Fruit fly (Drosophila melanogaster) whole organism, embryonic: ENCODE data around the gene CG13032.

Source experiments
- Adf1 ChIP-seq: fragments of 200-800 bp; sonication (Bioruptor generic); IDR thresholded peaks from 2 replicates; pipeline ENCODE4 v1.3.6; 2022; ENCODE audit warnings: missing biosample characterization, missing genetic modification characterization
- BEAF-32 ChIP-seq: fragments of 200-800 bp; sonication (Bioruptor generic); optimal IDR thresholded peaks from 3 replicates; lab custom pipeline; 2017; ENCODE audit warnings: missing biosample characterization, missing genetic modification characterization, mild to moderate bottlenecking, moderate library complexity, missing genetic modification reagents
- Bgb ChIP-seq: fragments of 200-800 bp; sonication (Bioruptor generic); IDR thresholded peaks from 2 replicates; pipeline ENCODE4 v1.3.6; 2022; ENCODE audit warnings: missing biosample characterization, missing genetic modification characterization; ENCODE audit not compliant: partially characterized antibody
- CG11093 ChIP-seq: fragments of 200-800 bp; sonication (Bioruptor generic); IDR thresholded peaks from 3 replicates; pipeline ENCODE4 v1.3.6; 2022; ENCODE audit warnings: missing biosample characterization, missing genetic modification characterization
- CG11560 ChIP-seq: fragments of 200-800 bp; sonication (Bioruptor generic); IDR thresholded peaks from 3 replicates; pipeline ENCODE4 v1.3.6; 2022; ENCODE audit warnings: missing biosample characterization, missing genetic modification characterization
- CG11696 ChIP-seq: fragments of 200-800 bp; sonication (Bioruptor generic); IDR thresholded peaks from 2 replicates; pipeline ENCODE4 v1.3.6; 2022; ENCODE audit warnings: missing biosample characterization, missing genetic modification characterization
- CG13287 ChIP-seq: fragments of 200-800 bp; sonication (Bioruptor generic); IDR thresholded peaks from 2 replicates; pipeline ENCODE4 v1.3.6; 2022; ENCODE audit warnings: missing biosample characterization, missing genetic modification characterization; ENCODE audit not compliant: partially characterized antibody
- CG14014 ChIP-seq: fragments of 200-800 bp; sonication (Bioruptor generic); IDR thresholded peaks from 2 replicates; pipeline ENCODE4 v1.3.6; 2022; ENCODE audit warnings: missing biosample characterization, missing genetic modification characterization
- CG14710 ChIP-seq: fragments of 200-800 bp; sonication (Bioruptor generic); optimal IDR thresholded peaks from 3 replicates; lab custom pipeline; 2019; ENCODE audit warnings: missing biosample characterization, mild to moderate bottlenecking, missing genetic modification characterization, moderate library complexity
- CG14860 ChIP-seq: fragments of 200-800 bp; sonication (Bioruptor generic); IDR thresholded peaks from 3 replicates; pipeline ENCODE4 v1.3.6; 2022; ENCODE audit warnings: missing biosample characterization, missing genetic modification characterization; ENCODE audit not compliant: partially characterized antibody
- CG15011 ChIP-seq: fragments of 200-800 bp; sonication (Bioruptor generic); optimal IDR thresholded peaks from 3 replicates; lab custom pipeline; 2018; ENCODE audit warnings: missing biosample characterization, mild to moderate bottlenecking, missing genetic modification characterization
- CG15479 ChIP-seq: fragments of 200-800 bp; sonication (Bioruptor generic); optimal IDR thresholded peaks from 3 replicates; lab custom pipeline; 2019; ENCODE audit warnings: missing biosample characterization, mild to moderate bottlenecking, missing genetic modification characterization, moderate library complexity
- CG17829 ChIP-seq: fragments of 200-800 bp; optimal IDR thresholded peaks from 2 replicates; lab custom pipeline; 2019; ENCODE audit warnings: missing biosample characterization, mild to moderate bottlenecking, missing genetic modification characterization, moderate library complexity
- CG2116 ChIP-seq: fragments of 200-800 bp; sonication (Bioruptor generic); optimal IDR thresholded peaks from 3 replicates; lab custom pipeline; 2018; ENCODE audit warnings: missing biosample characterization, mild to moderate bottlenecking, missing genetic modification characterization
- CG31441 ChIP-seq: fragments of 200-800 bp; sonication (Bioruptor generic); IDR thresholded peaks from 2 replicates; pipeline ENCODE4 v1.3.6; 2022; ENCODE audit warnings: missing biosample characterization, missing genetic modification characterization
- CG34224 ChIP-seq: fragments of 200-800 bp; sonication (Bioruptor generic); IDR thresholded peaks from 3 replicates; pipeline ENCODE4 v1.3.6; 2022; ENCODE audit warnings: missing biosample characterization, missing genetic modification characterization; ENCODE audit not compliant: partially characterized antibody
- CG6254 ChIP-seq: fragments of 200-800 bp; sonication (Bioruptor generic); optimal IDR thresholded peaks from 3 replicates; lab custom pipeline; 2017; ENCODE audit warnings: mild to moderate bottlenecking, missing biosample characterization, missing genetic modification reagents, missing genetic modification characterization
- CG6654 ChIP-seq: fragments of 200-800 bp; sonication (Bioruptor generic); optimal IDR thresholded peaks from 2 replicates; lab custom pipeline; 2017; ENCODE audit warnings: missing biosample characterization, mild to moderate bottlenecking, missing genetic modification characterization
- CG6683 ChIP-seq: fragments of 200-800 bp; sonication (Bioruptor generic); optimal IDR thresholded peaks from 2 replicates; lab custom pipeline; 2017; ENCODE audit warnings: missing biosample characterization, mild to moderate bottlenecking, missing genetic modification characterization, missing genetic modification reagents
- CG6791 ChIP-seq: fragments of 200-800 bp; sonication (Bioruptor generic); IDR thresholded peaks from 3 replicates; pipeline ENCODE4 v1.3.6; 2022; ENCODE audit warnings: missing biosample characterization, missing genetic modification characterization; ENCODE audit not compliant: partially characterized antibody
- CG6854 ChIP-seq: fragments of 200-800 bp; sonication (Bioruptor generic); optimal IDR thresholded peaks from 3 replicates; lab custom pipeline; 2017; ENCODE audit warnings: missing biosample characterization, mild to moderate bottlenecking, missing genetic modification characterization
- CG7987 ChIP-seq: fragments of 200-800 bp; sonication (Bioruptor generic); optimal IDR thresholded peaks from 2 replicates; lab custom pipeline; 2018; ENCODE audit warnings: missing biosample characterization, mild to moderate bottlenecking, missing genetic modification characterization, moderate library complexity
- CG8290 ChIP-seq, 3 experiments: fragments of 200-800 bp; sonication (Bioruptor generic); optimal IDR thresholded peaks; 2 replicates each; lab custom pipeline; 2016 to 2019; ENCODE audit warnings: missing biosample characterization in 3 of 3, missing genetic modification characterization in 3 of 3, mild to moderate bottlenecking in 2 of 3, moderate library complexity in 1 of 3
- Camta ChIP-seq: fragments of 200-800 bp; sonication (Bioruptor generic); optimal IDR thresholded peaks from 2 replicates; lab custom pipeline; 2016; ENCODE audit warnings: missing biosample characterization, missing genetic modification characterization
- Doc3 ChIP-seq: fragments of 200-800 bp; sonication (Bioruptor generic); IDR thresholded peaks from 3 replicates; pipeline ENCODE4 v1.3.6; 2022; ENCODE audit warnings: missing biosample characterization, missing genetic modification characterization; ENCODE audit not compliant: partially characterized antibody
- E2f2 ChIP-seq: fragments of 200-800 bp; sonication (Bioruptor generic); IDR thresholded peaks from 2 replicates; pipeline ENCODE4 v1.3.6; 2022; ENCODE audit warnings: missing biosample characterization, missing genetic modification characterization
- HLH4C ChIP-seq: fragments of 200-800 bp; sonication (Bioruptor generic); IDR thresholded peaks from 3 replicates; pipeline ENCODE4 v1.3.6; 2022; ENCODE audit warnings: missing biosample characterization, missing genetic modification characterization; ENCODE audit not compliant: partially characterized antibody
- MESR4 ChIP-seq: fragments of 200-800 bp; sonication (Bioruptor generic); optimal IDR thresholded peaks from 2 replicates; lab custom pipeline; 2018; ENCODE audit warnings: missing biosample characterization, mild to moderate bottlenecking, missing genetic modification characterization, moderate library complexity
- Myb ChIP-seq: fragments of 200-800 bp; sonication (Bioruptor generic); optimal IDR thresholded peaks from 2 replicates; lab custom pipeline; 2016; ENCODE audit warnings: missing biosample characterization, missing genetic modification characterization
- NK7.1 ChIP-seq: fragments of 200-800 bp; sonication (Bioruptor generic); optimal IDR thresholded peaks from 3 replicates; lab custom pipeline; 2016; ENCODE audit warnings: missing biosample characterization, missing genetic modification characterization
- Nf-YC ChIP-seq: fragments of 200-800 bp; optimal IDR thresholded peaks from 3 replicates; lab custom pipeline; 2019; ENCODE audit warnings: missing biosample characterization, mild to moderate bottlenecking, missing genetic modification characterization, moderate library complexity
- Ptx1 ChIP-seq: fragments of 200-800 bp; sonication (Bioruptor generic); IDR thresholded peaks from 2 replicates; pipeline ENCODE4 v1.3.6; 2022; ENCODE audit warnings: missing biosample characterization, missing genetic modification characterization
- Side ChIP-seq: fragments of 200-800 bp; sonication (Bioruptor generic); optimal IDR thresholded peaks from 2 replicates; lab custom pipeline; 2016; ENCODE audit warnings: missing biosample characterization, missing genetic modification characterization
- Sry-δ ChIP-seq: fragments of 200-800 bp; sonication (Bioruptor generic); optimal IDR thresholded peaks from 2 replicates; lab custom pipeline; 2016; ENCODE audit warnings: missing biosample characterization, missing genetic modification characterization
- cg ChIP-seq: fragments of 200-800 bp; sonication (Bioruptor generic); optimal IDR thresholded peaks from 3 replicates; lab custom pipeline; 2019; ENCODE audit warnings: missing biosample characterization, mild to moderate bottlenecking, missing genetic modification characterization, moderate library complexity
- crp ChIP-seq, 2 experiments: fragments of 200-800 bp; sonication (Bioruptor generic); optimal IDR thresholded peaks; 2 replicates in 1 of 2; 3 replicates in 1 of 2; lab custom pipeline; 2017; ENCODE audit warnings: missing biosample characterization in 2 of 2, missing genetic modification characterization in 2 of 2, mild to moderate bottlenecking in 1 of 2, moderate library complexity in 1 of 2
- danr ChIP-seq: fragments of 200-800 bp; sonication (Bioruptor generic); IDR thresholded peaks from 2 replicates; pipeline ENCODE4 v1.3.6; 2022; ENCODE audit warnings: missing biosample characterization, missing genetic modification characterization
- hbn ChIP-seq: fragments of 200-800 bp; sonication (Bioruptor generic); IDR thresholded peaks from 2 replicates; pipeline ENCODE4 v1.3.6; 2022; ENCODE audit warnings: missing biosample characterization, missing genetic modification characterization; ENCODE audit not compliant: partially characterized antibody
- lab ChIP-seq: fragments of 200-800 bp; sonication (Bioruptor generic); optimal IDR thresholded peaks from 3 replicates; lab custom pipeline; 2017; ENCODE audit warnings: missing biosample characterization, missing genetic modification characterization, mild to moderate bottlenecking, moderate library complexity, missing genetic modification reagents
- lola ChIP-seq, 3 experiments: fragments of >200 bp in 2 of 3; fragments of 200-800 bp in 1 of 3; sonication (Bioruptor generic) in 1 of 3; optimal IDR thresholded peaks; 2 replicates each; lab custom pipeline; 2017 to 2019; ENCODE audit warnings: missing biosample characterization in 3 of 3, missing genetic modification characterization in 3 of 3, mild to moderate bottlenecking in 1 of 3, moderate library complexity in 1 of 3
- ranshi ChIP-seq: fragments of 200-800 bp; sonication (Bioruptor generic); IDR thresholded peaks from 2 replicates; pipeline ENCODE4 v1.3.6; 2022; ENCODE audit warnings: missing biosample characterization, missing genetic modification characterization
- sens ChIP-seq: fragments of 200-800 bp; sonication (Bioruptor generic); peaks from one replicate; lab custom pipeline; 2016; ENCODE audit warnings: missing biosample characterization, missing genetic modification characterization
- so ChIP-seq: fragments of 200-800 bp; sonication (Bioruptor generic); IDR thresholded peaks from 3 replicates; pipeline ENCODE4 v1.3.6; 2022; ENCODE audit warnings: missing biosample characterization, missing genetic modification characterization
- stwl ChIP-seq: fragments of 200-800 bp; sonication (Bioruptor generic); optimal IDR thresholded peaks from 3 replicates; lab custom pipeline; 2018; ENCODE audit warnings: missing biosample characterization, mild to moderate bottlenecking, missing genetic modification characterization, moderate library complexity
- unc-4 ChIP-seq: fragments of 200-800 bp; sonication (Bioruptor generic); IDR thresholded peaks from 2 replicates; pipeline ENCODE4 v1.3.6; 2022; ENCODE audit warnings: missing biosample characterization, missing genetic modification characterization; ENCODE audit not compliant: partially characterized antibody
- zen2 ChIP-seq: fragments of 200-800 bp; sonication (Bioruptor generic); IDR thresholded peaks from 3 replicates; pipeline ENCODE4 v1.3.6; 2022; ENCODE audit warnings: missing biosample characterization, missing genetic modification characterization; ENCODE audit not compliant: partially characterized antibody

CG13032 gene

DNA sequence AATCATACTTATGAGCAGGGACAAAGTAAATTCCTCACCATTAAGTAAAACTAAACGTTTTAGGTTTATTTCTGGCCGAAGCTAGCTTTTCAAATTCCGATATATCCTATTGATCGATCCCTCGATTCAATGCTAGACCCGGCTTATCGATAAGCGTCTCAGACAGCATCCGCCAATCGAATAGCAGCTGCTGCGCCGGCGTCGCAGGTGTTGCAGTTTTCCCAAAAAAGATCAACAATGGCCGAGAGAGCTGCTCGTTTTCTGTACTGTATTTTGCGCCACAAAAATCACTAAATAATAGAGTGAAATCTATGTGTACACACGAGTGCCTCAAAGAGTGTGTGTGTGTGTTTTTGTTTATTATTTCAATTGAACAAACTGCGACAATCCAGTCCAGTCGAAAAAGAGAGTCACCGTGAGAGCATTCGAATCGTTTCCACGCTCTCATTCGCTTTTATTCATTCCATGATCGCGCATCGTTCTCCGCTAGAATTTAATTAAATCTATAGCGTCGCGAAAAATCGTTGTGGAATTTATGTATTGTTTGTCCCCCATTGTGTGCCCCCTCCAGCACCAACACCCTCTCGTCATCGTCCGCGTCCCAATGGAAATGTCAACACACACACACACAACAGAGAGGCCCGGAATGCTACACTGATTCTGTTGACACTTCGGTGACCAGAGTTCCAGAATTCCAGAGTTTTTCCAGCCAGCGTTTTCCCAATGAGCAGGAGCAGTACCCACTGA, 39.9 kb downstream of the CG13032 start:
- peak; percentile 84 for TF ChIP-seq E2f2 (GFP tag; lab: Robert Waterston, UW)
- peak; percentile 38 for TF ChIP-seq Adf1 (GFP tag; lab: Robert Waterston, UW)
- peak; percentile 1 for TF ChIP-seq CG14710 (tag; lab: Kevin White, UChicago)
- TF ChIP-seq CG2116 = peak; percentile 65
- peak; percentile 64; the same call in 2 of the 3 replicates for TF ChIP-seq CG14860 (GFP tag; lab: Robert Waterston, UW)
- peak; percentile 28 for TF ChIP-seq CG8290 (GFP tag; optimal IDR thresholded peaks at IDR 0.05; lab: Kevin White, UChicago)
- TF ChIP-seq CG8290 (tag; optimal IDR thresholded peaks at IDR 0.05; lab: Kevin White, UChicago) = peak in 1 of 2 experiments; percentile 29
- peak; percentile 33 for TF ChIP-seq CG6854 (GFP tag; lab: Kevin White, UChicago)
- TF ChIP-seq MESR4 (GFP tag; lab: Kevin White, UChicago) = peak; percentile 3
- TF ChIP-seq danr = no peak
- peak in 1 of 2 experiments; percentile 58 for TF ChIP-seq crp (GFP tag; optimal IDR thresholded peaks at IDR 0.05; lab: Kevin White, UChicago)
- no peak for TF ChIP-seq CG7987
- TF ChIP-seq CG6683 (GFP tag; lab: Kevin White, UChicago) = no peak
- peak; percentile 61; the same call in 1 of the 3 replicates for TF ChIP-seq CG6791 (GFP tag; lab: Robert Waterston, UW)
- no peak for TF ChIP-seq CG14014 (GFP tag; lab: Robert Waterston, UW)
- TF ChIP-seq lola (GFP tag; optimal IDR thresholded peaks at IDR 0.05; lab: Kevin White, UChicago) = no peak
- no peak for TF ChIP-seq CG31441 (GFP tag; lab: Robert Waterston, UW)
- TF ChIP-seq sens = peak; percentile 72
- TF ChIP-seq CG11093 (GFP tag; lab: Robert Waterston, UW) = no peak
- peak; percentile 16 for TF ChIP-seq Sry-δ
- TF ChIP-seq Doc3 (GFP tag; lab: Robert Waterston, UW) = peak; percentile 59; the same call in 1 of the 3 replicates
- peak; percentile 64 for TF ChIP-seq CG6254 (GFP tag; lab: Kevin White, UChicago)
- peak; percentile 69 for TF ChIP-seq Bgb (GFP tag; lab: Robert Waterston, UW)
- peak; percentile 71 for TF ChIP-seq CG13287 (GFP tag; lab: Robert Waterston, UW)
- TF ChIP-seq CG34224 (GFP tag; lab: Robert Waterston, UW) = peak; percentile 63
- peak; percentile 58 for TF ChIP-seq Nf-YC (tag; lab: Kevin White, UChicago)
- peak; percentile 81 for TF ChIP-seq HLH4C (GFP tag; lab: Robert Waterston, UW)
- TF ChIP-seq Camta (GFP tag; lab: Kevin White, UChicago) = no peak
- no peak for TF ChIP-seq NK7.1
- TF ChIP-seq CG15479 (GFP tag; lab: Kevin White, UChicago) = no peak
- no peak for TF ChIP-seq CG6654 (GFP tag; lab: Kevin White, UChicago)
- peak; percentile 45 for TF ChIP-seq hbn (GFP tag; lab: Robert Waterston, UW)
- TF ChIP-seq CG11696 (GFP tag; lab: Robert Waterston, UW) = 0 out of 2 replicates have a peak, but pooled peaks have one; percentile 49
- 0 out of 3 replicates have a peak, but pooled peaks have one; percentile 9 for TF ChIP-seq so (GFP tag; lab: Robert Waterston, UW)
- peak; percentile 93 for TF ChIP-seq CG11560 (tag; lab: Robert Waterston, UW)
- TF ChIP-seq Side (GFP tag; lab: Kevin White, UChicago) = peak; percentile 19
- TF ChIP-seq unc-4 (GFP tag; lab: Robert Waterston, UW) = peak; percentile 47; the same call in 1 of the 2 replicates
- TF ChIP-seq lab (GFP tag; lab: Kevin White, UChicago) = no peak
- peak; percentile 18 for TF ChIP-seq BEAF-32 (GFP tag; lab: Kevin White, UChicago)
- TF ChIP-seq Myb (GFP tag; lab: Kevin White, UChicago) = peak; percentile 19
- no peak for TF ChIP-seq CG17829
- TF ChIP-seq zen2 (GFP tag; lab: Robert Waterston, UW) = peak; percentile 68
- TF ChIP-seq stwl = peak; percentile 31
- no peak for TF ChIP-seq ranshi
- TF ChIP-seq cg (GFP tag; lab: Kevin White, UChicago) = peak; percentile 54
- no peak for TF ChIP-seq CG15011 (GFP tag; lab: Kevin White, UChicago)
- TF ChIP-seq Ptx1 (GFP tag; lab: Robert Waterston, UW) = no peak
